Worm (Caenorhabditis elegans) whole organism, young adult: ENCODE measurements around the gene str-6.

ENCODE experiments used
- C06A6.2 ChIP-seq: fragments of 200-800 bp; sonication (Bioruptor generic); conservative IDR thresholded peaks from 2 replicates; pipeline ENCODE4 v1.3.6; 2022; ENCODE audit warnings: missing genetic modification characterization, missing compliant biosample characterization
- D2030.7 ChIP-seq: fragments of 200-800 bp; sonication (Bioruptor generic); IDR thresholded peaks from 2 replicates; pipeline ENCODE4 v1.3.6; 2022; ENCODE audit warnings: missing genetic modification reagents, missing genetic modification characterization, missing compliant biosample characterization
- F10E7.11 ChIP-seq: sonication (generic microtip); optimal IDR thresholded peaks from 2 replicates; lab custom pipeline; 2017; ENCODE audit warnings: mild to moderate bottlenecking, missing genetic modification characterization, moderate library complexity, missing compliant biosample characterization
- F23B12.7 ChIP-seq: sonication (generic microtip); optimal IDR thresholded peaks from 2 replicates; lab custom pipeline; 2017; ENCODE audit warnings: missing genetic modification characterization, mild to moderate bottlenecking, missing compliant biosample characterization, antibody characterized with exemption, moderate library complexity; ENCODE audit not compliant: insufficient read depth
- F39B2.1 ChIP-seq: fragments of 200-800 bp; sonication (Bioruptor generic); IDR thresholded peaks from 2 replicates; pipeline ENCODE4 v1.3.6; 2022; ENCODE audit warnings: missing genetic modification reagents, missing genetic modification characterization, missing compliant biosample characterization
- K11D2.4 ChIP-seq: fragments of 200-800 bp; sonication (Bioruptor generic); IDR thresholded peaks from 2 replicates; pipeline ENCODE4 v1.3.6; 2022; ENCODE audit warnings: missing genetic modification reagents, missing genetic modification characterization, missing compliant biosample characterization
- K12H6.12 ChIP-seq: fragments of 200-800 bp; sonication (Bioruptor generic); optimal IDR thresholded peaks from 2 replicates; lab custom pipeline; 2018; ENCODE audit warnings: mild to moderate bottlenecking, missing genetic modification characterization, missing compliant biosample characterization
- T07F8.4 ChIP-seq: sonication (generic microtip); optimal IDR thresholded peaks from 2 replicates; lab custom pipeline; 2016; ENCODE audit warnings: mild to moderate bottlenecking, missing genetic modification characterization, moderate library complexity, missing compliant biosample characterization
- Y53G8AR.9 ChIP-seq: fragments of 200-800 bp; sonication (Bioruptor generic); conservative IDR thresholded peaks from 2 replicates; pipeline ENCODE4 v1.3.6; 2022; ENCODE audit warnings: missing genetic modification reagents, missing genetic modification characterization, missing compliant biosample characterization
- Y95B8A.8 ChIP-seq: fragments of 200-800 bp; sonication (Bioruptor generic); IDR thresholded peaks from 2 replicates; pipeline ENCODE4 v1.3.6; 2022; ENCODE audit warnings: missing genetic modification reagents, missing genetic modification characterization, missing compliant biosample characterization
- ZK185.1 ChIP-seq: sonication (generic microtip); optimal IDR thresholded peaks from 2 replicates; lab custom pipeline; 2016; ENCODE audit warnings: mild to moderate bottlenecking, missing genetic modification characterization, missing compliant biosample characterization; ENCODE audit not compliant: poor library complexity, severe bottlenecking
- akir-1 ChIP-seq: fragments of 200-800 bp; sonication (Bioruptor generic); optimal IDR thresholded peaks from 2 replicates; lab custom pipeline; 2018; ENCODE audit warnings: mild to moderate bottlenecking, missing genetic modification characterization, moderate library complexity, missing compliant biosample characterization
- aptf-2 ChIP-seq: fragments of 200-800 bp; sonication (Bioruptor generic); conservative IDR thresholded peaks from 2 replicates; pipeline ENCODE4 v1.3.6; 2022; ENCODE audit warnings: missing genetic modification reagents, missing genetic modification characterization, missing compliant biosample characterization
- aptf-3 ChIP-seq: fragments of 200-800 bp; sonication (Bioruptor generic); IDR thresholded peaks from 2 replicates; pipeline ENCODE4 v1.3.6; 2022; ENCODE audit warnings: missing genetic modification characterization, missing compliant biosample characterization
- attf-6 ChIP-seq: fragments of 200-800 bp; sonication (Bioruptor generic); IDR thresholded peaks from 2 replicates; pipeline ENCODE4 v1.3.6; 2022; ENCODE audit warnings: missing genetic modification reagents, missing genetic modification characterization, missing compliant biosample characterization
- cebp-1 ChIP-seq, 2 experiments: fragments of 200-800 bp in 1 of 2; sonication (Bioruptor generic) in 1 of 2; sonication (generic microtip) in 1 of 2; IDR thresholded peaks in 1 of 2; optimal IDR thresholded peaks in 1 of 2; 2 replicates each; pipeline versions ENCODE4 v1.3.6 to Lab custom; 2017 to 2022; ENCODE audit warnings: missing compliant biosample characterization in 2 of 2, missing genetic modification characterization in 2 of 2, mild to moderate bottlenecking in 1 of 2, missing genetic modification reagents in 1 of 2, moderate library complexity in 1 of 2
- ceh-100 ChIP-seq: fragments of 200-800 bp; sonication (Bioruptor generic); IDR thresholded peaks from 2 replicates; pipeline ENCODE4 v1.3.6; 2022; ENCODE audit warnings: missing genetic modification reagents, missing genetic modification characterization, missing compliant biosample characterization
- ceh-40 ChIP-seq: fragments of 200-800 bp; sonication (Bioruptor generic); IDR thresholded peaks from 2 replicates; pipeline ENCODE4 v1.3.6; 2022; ENCODE audit warnings: missing genetic modification characterization, missing compliant biosample characterization
- ceh-91 ChIP-seq: fragments of 200-800 bp; sonication (Bioruptor generic); IDR thresholded peaks from 2 replicates; pipeline ENCODE4 v1.3.6; 2022; ENCODE audit warnings: missing genetic modification reagents, missing genetic modification characterization, missing compliant biosample characterization
- ekl-4 ChIP-seq: fragments of 200-800 bp; sonication (Bioruptor generic); IDR thresholded peaks from 2 replicates; pipeline ENCODE4 v1.3.6; 2022; ENCODE audit warnings: missing genetic modification reagents, missing genetic modification characterization, missing compliant biosample characterization
- gei-17 ChIP-seq: fragments of 200-800 bp; sonication (Bioruptor generic); optimal IDR thresholded peaks from 2 replicates; lab custom pipeline; 2018; ENCODE audit warnings: mild to moderate bottlenecking, missing genetic modification characterization, missing compliant biosample characterization
- hlh-26 ChIP-seq: fragments of 200-800 bp; sonication (Bioruptor generic); conservative IDR thresholded peaks from 2 replicates; pipeline ENCODE4 v1.3.6; 2022; ENCODE audit warnings: missing genetic modification reagents, missing genetic modification characterization, missing compliant biosample characterization
- hmg-20 ChIP-seq: fragments of 200-800 bp; sonication (Bioruptor generic); IDR thresholded peaks from 2 replicates; pipeline ENCODE4 v1.3.6; 2022; ENCODE audit warnings: missing genetic modification reagents, missing genetic modification characterization, missing compliant biosample characterization
- hrde-1 ChIP-seq: sonication (generic microtip); optimal IDR thresholded peaks from 2 replicates; lab custom pipeline; 2016; ENCODE audit warnings: missing genetic modification characterization, mild to moderate bottlenecking, missing compliant biosample characterization, moderate library complexity, missing genotype, missing genetic modification reagents, borderline replicate concordance
- lin-35 ChIP-seq, 3 experiments: fragments of 150-350 bp in 2 of 3; sonication (generic microtip) in 1 of 3; optimal IDR thresholded peaks; 2 replicates each; lab custom pipeline; 2014 to 2018; ENCODE audit warnings: missing biosample characterization in 3 of 3, missing genetic modification characterization in 3 of 3, missing genetic modification reagents in 3 of 3
- lin-40 ChIP-seq: sonication (generic microtip); optimal IDR thresholded peaks from 2 replicates; lab custom pipeline; 2016; ENCODE audit warnings: missing genetic modification characterization, mild to moderate bottlenecking, missing compliant biosample characterization, missing genotype, missing genetic modification reagents
- lsl-1 ChIP-seq: fragments of 200-800 bp; sonication (Bioruptor generic); optimal IDR thresholded peaks from 2 replicates; lab custom pipeline; 2018; ENCODE audit warnings: mild to moderate bottlenecking, missing genetic modification characterization, moderate library complexity, missing compliant biosample characterization
- madf-10 ChIP-seq: sonication (generic microtip); optimal IDR thresholded peaks from 2 replicates; lab custom pipeline; 2016; ENCODE audit warnings: mild to moderate bottlenecking, missing genetic modification characterization, missing compliant biosample characterization
- madf-6 ChIP-seq: fragments of 200-800 bp; sonication (Bioruptor generic); IDR thresholded peaks from 2 replicates; pipeline ENCODE4 v1.3.6; 2022; ENCODE audit warnings: missing genetic modification reagents, missing genetic modification characterization, missing compliant biosample characterization
- nhr-80 ChIP-seq: sonication (generic microtip); optimal IDR thresholded peaks from 2 replicates; lab custom pipeline; 2016; ENCODE audit warnings: missing genetic modification characterization, missing compliant biosample characterization
- pha-4 ChIP-seq: fragments of 150-350 bp; sonication (generic microtip); optimal IDR thresholded peaks from 2 replicates; lab custom pipeline; 2014; ENCODE audit warnings: missing biosample characterization, missing genetic modification reagents, missing genetic modification characterization
- repo-1 ChIP-seq: sonication (generic microtip); optimal IDR thresholded peaks from 2 replicates; lab custom pipeline; 2017; ENCODE audit warnings: mild to moderate bottlenecking, missing genetic modification characterization, missing compliant biosample characterization
- sea-2 ChIP-seq: fragments of 200-800 bp; sonication (Bioruptor generic); IDR thresholded peaks from 2 replicates; pipeline ENCODE4 v1.3.6; 2022; ENCODE audit warnings: missing genetic modification characterization, missing compliant biosample characterization
- snpc-1.1 ChIP-seq: sonication (generic microtip); optimal IDR thresholded peaks from 2 replicates; lab custom pipeline; 2017; ENCODE audit warnings: missing genetic modification characterization, mild to moderate bottlenecking, missing compliant biosample characterization, antibody characterized with exemption, moderate library complexity, missing genotype, missing genetic modification reagents; ENCODE audit not compliant: insufficient read depth
- snpc-3.4 ChIP-seq: sonication (generic microtip); optimal IDR thresholded peaks from 2 replicates; lab custom pipeline; 2017; ENCODE audit warnings: missing genetic modification characterization, mild to moderate bottlenecking, missing compliant biosample characterization, antibody characterized with exemption, moderate library complexity, missing genotype, missing genetic modification reagents
- somi-1 ChIP-seq: fragments of 200-800 bp; sonication (Bioruptor generic); optimal IDR thresholded peaks from 2 replicates; lab custom pipeline; 2018; ENCODE audit warnings: mild to moderate bottlenecking, missing genetic modification characterization, missing compliant biosample characterization
- sptf-2 ChIP-seq: fragments of 200-800 bp; sonication (Bioruptor generic); optimal IDR thresholded peaks from 2 replicates; lab custom pipeline; 2018; ENCODE audit warnings: mild to moderate bottlenecking, missing genetic modification characterization, missing compliant biosample characterization
- unc-62 ChIP-seq: fragments of 150-350 bp; optimal IDR thresholded peaks from 2 replicates; lab custom pipeline; 2014; ENCODE audit warnings: missing biosample characterization, missing genetic modification reagents, missing genetic modification characterization
- xnd-1 ChIP-seq: sonication (generic microtip); optimal IDR thresholded peaks from 2 replicates; lab custom pipeline; 2016; ENCODE audit warnings: missing genotype, missing genetic modification reagents, missing genetic modification characterization, missing compliant biosample characterization
- zim-3 ChIP-seq: sonication (generic microtip); optimal IDR thresholded peaks from 2 replicates; lab custom pipeline; 2017; ENCODE audit warnings: mild to moderate bottlenecking, missing genetic modification characterization, moderate library complexity, missing compliant biosample characterization

str-6 gene

DNA sequence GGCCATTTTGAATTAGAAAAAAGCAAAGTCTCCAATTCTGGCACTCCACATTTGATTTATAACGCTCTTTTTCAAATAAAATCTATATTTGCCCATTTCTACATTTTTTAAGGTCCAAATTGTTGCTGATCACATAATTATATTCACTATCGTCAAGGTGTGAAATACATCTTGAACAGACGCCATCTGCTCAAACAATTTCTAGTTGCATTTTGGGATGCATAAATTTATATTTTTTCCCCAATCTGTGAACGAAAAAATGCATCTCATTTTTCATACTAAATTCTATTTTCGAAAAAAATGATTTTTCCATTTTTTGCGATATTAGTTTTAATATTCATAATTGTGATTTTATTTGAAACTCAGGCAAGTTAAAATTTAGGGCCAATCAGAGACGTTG is 43.2 kb upstream of the str-6 start, which contains the start of gene T26E4.7:
Gene T26E4.7 (plus strand): TSS at position 301 of the 400 bp plus-strand sequence.
- TF ChIP-seq somi-1 (GFP tag; lab: Kevin White, UChicago) (no peak), T07F8.4 (tag; lab: Kevin White, UChicago) (no peak), akir-1 (GFP tag; lab: Kevin White, UChicago) (no peak), ceh-100 (GFP tag; lab: Robert Waterston, UW) (no peak), aptf-3 (GFP tag; lab: Robert Waterston, UW) (no peak), gei-17 (no peak), pha-4 (tag; lab: Kevin White, UChicago) (no peak), snpc-1.1 (tag; lab: Kevin White, UChicago) (no peak), hrde-1 (tag; lab: Kevin White, UChicago) (no peak), attf-6 (GFP tag; lab: Robert Waterston, UW) (no peak), madf-6 (no peak), K11D2.4 (GFP tag; lab: Robert Waterston, UW) (no peak), ZK185.1 (tag; lab: Kevin White, UChicago) (no peak), ceh-40 (GFP tag; lab: Robert Waterston, UW) (no peak), aptf-2 (GFP tag; lab: Robert Waterston, UW) (no peak), lin-35 (GFP tag; optimal IDR thresholded peaks at IDR 0.05; lab: Kevin White, UChicago) (no peak)

DNA sequence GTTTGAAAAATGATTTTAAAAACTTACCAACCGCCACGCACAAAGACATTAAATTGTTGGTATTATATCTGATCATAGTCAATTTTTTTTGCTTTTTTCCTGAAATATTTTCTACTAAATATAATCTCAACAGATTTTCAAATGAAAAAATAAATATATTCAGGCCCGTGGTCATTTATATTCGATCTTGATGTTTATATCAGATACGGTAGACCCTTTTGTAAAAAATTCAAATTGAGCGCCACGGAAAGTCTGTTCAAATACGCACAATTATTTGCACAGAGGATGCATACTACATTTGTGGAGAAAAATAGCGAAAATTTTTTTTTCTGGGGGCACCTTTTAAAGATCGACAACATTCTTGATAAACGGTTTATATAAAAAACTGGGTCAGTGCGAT is 42.4 kb upstream of the str-6 start, which contains the start of gene T26E4.4:
Gene T26E4.4 (minus strand): TSS at position 101 of the 400 bp plus-strand sequence.
- no peak for TF ChIP-seq nhr-80 (tag; lab: Kevin White, UChicago)
- no peak for TF ChIP-seq sptf-2 (GFP tag; lab: Kevin White, UChicago)
- TF ChIP-seq F10E7.11 (tag; lab: Kevin White, UChicago), result no peak
- no peak for TF ChIP-seq hlh-26 (GFP tag; lab: Robert Waterston, UW)
- TF ChIP-seq hmg-20, result no peak
- TF ChIP-seq unc-62 (GFP tag; lab: Kevin White, UChicago), result no peak
- no peak for TF ChIP-seq hrde-1 (tag; lab: Kevin White, UChicago)
- no peak for TF ChIP-seq C06A6.2 (GFP tag; lab: Robert Waterston, UW)
- no peak for TF ChIP-seq madf-10 (tag; lab: Kevin White, UChicago)
- no peak for TF ChIP-seq snpc-3.4 (tag; lab: Kevin White, UChicago)
- TF ChIP-seq cebp-1 (GFP tag; IDR thresholded peaks at IDR 0.05; lab: Robert Waterston, UW), result no peak
- TF ChIP-seq cebp-1 (tag; optimal IDR thresholded peaks at IDR 0.05; lab: Kevin White, UChicago), result no peak
- TF ChIP-seq F39B2.1 (GFP tag; lab: Robert Waterston, UW), result no peak
- TF ChIP-seq D2030.7 (GFP tag; lab: Robert Waterston, UW), result no peak
- TF ChIP-seq repo-1 (tag; lab: Kevin White, UChicago), result no peak
- TF ChIP-seq ceh-91 (GFP tag; lab: Robert Waterston, UW), result no peak

DNA sequence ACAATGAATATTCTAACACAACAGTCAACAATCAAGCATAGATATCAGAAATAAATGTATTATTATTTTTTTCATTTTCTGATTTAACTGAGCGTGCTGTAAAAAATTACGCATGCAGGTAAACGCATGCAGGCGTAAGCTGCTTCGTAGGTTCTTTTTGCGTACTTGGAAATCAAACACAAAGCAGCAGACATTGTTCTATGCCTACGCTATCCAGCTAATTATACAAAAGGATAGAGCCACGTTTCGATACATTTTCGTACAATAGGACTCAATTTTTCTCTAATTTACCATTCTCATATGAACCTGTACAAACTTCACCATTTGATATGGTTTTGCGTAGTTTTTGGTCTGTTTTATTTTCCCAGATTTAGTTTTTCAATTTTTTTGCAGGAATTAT is 32.5 kb upstream of the str-6 start, which contains the start of gene T26E4.3:
Gene T26E4.3 (plus strand): TSS at position 301 of the 400 bp plus-strand sequence.
- TF ChIP-seq F23B12.7 (no peak), K12H6.12 (tag; lab: Kevin White, UChicago) (no peak), zim-3 (tag; lab: Kevin White, UChicago) (no peak), sea-2 (GFP tag; lab: Robert Waterston, UW) (no peak), Y95B8A.8 (GFP tag; lab: Robert Waterston, UW) (no peak), Y53G8AR.9 (no peak), repo-1 (tag; lab: Kevin White, UChicago) (no peak), lin-40 (tag; lab: Kevin White, UChicago) (no peak), xnd-1 (tag; lab: Kevin White, UChicago) (no peak), ekl-4 (GFP tag; lab: Robert Waterston, UW) (no peak), lsl-1 (GFP tag; lab: Kevin White, UChicago) (no peak), gei-17 (no peak)
